Fruit fly (Drosophila melanogaster): ENCODE results near the gene PK2-R1.
A peak's percentile ranks its signal among the peaks of the same experiment; 100 is the strongest.

DNA sequence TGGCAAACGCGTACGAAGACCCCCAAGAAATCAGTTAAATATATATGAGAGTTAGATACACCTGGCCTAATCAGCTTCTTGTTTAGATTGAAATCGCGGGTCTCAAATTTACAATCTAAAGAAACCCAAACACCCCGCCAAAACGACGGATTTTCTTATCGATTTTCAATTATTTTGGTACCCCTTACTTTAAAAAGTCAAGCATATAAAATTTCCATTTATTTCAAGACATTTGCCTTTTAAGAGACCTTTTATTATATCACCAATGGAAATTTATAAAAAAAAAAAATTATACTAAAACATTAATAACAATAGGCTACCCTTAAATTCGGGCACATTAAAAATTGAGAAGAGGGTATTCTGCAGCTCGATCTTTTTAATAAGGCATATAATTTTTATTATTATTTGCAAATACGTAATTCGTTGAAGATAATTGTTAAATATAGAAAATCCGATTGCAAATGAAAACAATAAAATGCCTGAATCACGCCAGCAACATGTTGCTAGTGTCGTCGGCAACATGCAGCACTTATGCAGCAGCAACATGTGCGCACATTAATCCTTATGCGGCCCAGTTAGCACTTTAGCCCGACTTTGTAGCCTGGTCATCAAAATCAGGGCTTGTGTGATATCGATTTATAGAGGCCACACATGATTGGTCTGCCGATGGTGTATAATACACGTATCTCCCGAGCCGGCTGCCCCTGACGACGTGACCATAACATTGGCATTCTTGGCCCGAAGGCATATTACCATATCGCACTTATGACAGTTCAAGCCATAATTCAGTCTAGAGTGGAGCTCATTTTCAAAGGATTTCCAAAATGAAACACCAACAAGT, 33.9 kb downstream of the PK2-R1 start, which contains the start of the genes Lip3 and CG34309:
- TF ChIP-seq CG4496 (GFP tag; IDR thresholded peaks at IDR 0.05) (no peak), EcR (GFP tag; optimal IDR thresholded peaks at IDR 0.05) (no peak), Pif1A (GFP tag; optimal IDR thresholded peaks at IDR 0.05) (no peak), CG14655 (GFP tag; optimal IDR thresholded peaks at IDR 0.05) (no peak), gl (tag; optimal IDR thresholded peaks at IDR 0.05) (no peak), fd96Ca (GFP tag; IDR thresholded peaks at IDR 0.05) (no peak), CG9948 (tag; optimal IDR thresholded peaks at IDR 0.05) (no peak), rn (GFP tag; IDR thresholded peaks at IDR 0.05) (no peak), CG34367 (tag; optimal IDR thresholded peaks at IDR 0.05) (no peak), Snoo (tag; optimal IDR thresholded peaks at IDR 0.05) (peak; percentile 57), CG8159 (tag; optimal IDR thresholded peaks at IDR 0.05) (peak; percentile 28)
